Fruit fly (Drosophila melanogaster): ENCODE data around the gene Ube4A.
A peak's percentile ranks its signal among the peaks of the same experiment; 100 is the strongest.

Gene Ube4A

dm6 chr2L:6647103-6647711, 11.1 kb upstream of the Ube4A start (continued):
- TF ChIP-seq Ets97D (GFP tag; optimal IDR thresholded peaks at IDR 0.05) (peak; percentile 94), CG12155 (GFP tag; optimal IDR thresholded peaks at IDR 0.05) (peak; percentile 95), CG10147 (GFP tag; optimal IDR thresholded peaks at IDR 0.05) (peak; percentile 95), Fer1 (GFP tag; optimal IDR thresholded peaks at IDR 0.05) (peak; percentile 98), insv (GFP tag; optimal IDR thresholded peaks at IDR 0.05) (peak; percentile 66 to 78), ems (GFP tag; optimal IDR thresholded peaks at IDR 0.05) (peak; percentile 99), CG11247 (GFP tag; IDR thresholded peaks at IDR 0.05) (peak; percentile 92), CG7745 (tag; optimal IDR thresholded peaks at IDR 0.05) (peak; percentile 87), CG32772 (GFP tag; IDR thresholded peaks at IDR 0.05) (peak; percentile 97), kni (GFP tag; optimal IDR thresholded peaks at IDR 0.05) (peak; percentile 97), salm (tag; optimal IDR thresholded peaks at IDR 0.05) (peak; percentile 99), CG2116 (GFP tag; optimal IDR thresholded peaks at IDR 0.05) (peak; percentile 92), CG10654 (GFP tag; optimal IDR thresholded peaks at IDR 0.05) (peak; percentile 98), H2.0 (GFP tag; IDR thresholded peaks at IDR 0.05) (peak; percentile 97), CG17328 (GFP tag; IDR thresholded peaks at IDR 0.05) (peak; percentile 98), C15 (GFP tag; IDR thresholded peaks at IDR 0.05) (peak; percentile 95), CG18262 (tag; optimal IDR thresholded peaks at IDR 0.05) (peak; percentile 99), mirr (GFP tag; optimal IDR thresholded peaks at IDR 0.05) (peak; percentile 97), CG14965 (GFP tag; optimal IDR thresholded peaks at IDR 0.05; ENCODE audit: borderline replicate concordance) (peak; percentile 85), Dek (tag; optimal IDR thresholded peaks at IDR 0.05) (peak; percentile 96), cad (GFP tag; optimal IDR thresholded peaks at IDR 0.05) (no peak), CG30431 (GFP tag; optimal IDR thresholded peaks at IDR 0.05) (peak; percentile 98), da (GFP tag; optimal IDR thresholded peaks at IDR 0.05) (peak; percentile 97), dati (GFP tag; IDR thresholded peaks at IDR 0.05) (peak; percentile 91), btn (GFP tag; optimal IDR thresholded peaks at IDR 0.05) (peak; percentile 98), sna (GFP tag; IDR thresholded peaks at IDR 0.05; ENCODE audit: partially characterized antibody) (peak; percentile 59; the same call in 1 of the 2 replicates), CG11456 (GFP tag; IDR thresholded peaks at IDR 0.05) (peak; percentile 96), Fer3 (tag; optimal IDR thresholded peaks at IDR 0.05) (peak; percentile 97), so (GFP tag; IDR thresholded peaks at IDR 0.05) (peak; percentile 97), NFAT (GFP tag; IDR thresholded peaks at IDR 0.05) (peak; percentile 96), CG5953 (GFP tag; IDR thresholded peaks at IDR 0.05) (peak; percentile 98), ap (GFP tag; IDR thresholded peaks at IDR 0.05) (peak; percentile 97), D19B (GFP tag; optimal IDR thresholded peaks at IDR 0.05) (peak; percentile 90), CG8924 (tag; optimal IDR thresholded peaks at IDR 0.05) (peak; percentile 99), nerfin-1 (tag; optimal IDR thresholded peaks at IDR 0.05) (peak; percentile 97), CG30020 (tag; optimal IDR thresholded peaks at IDR 0.05) (peak; percentile 86), Drgx (GFP tag; IDR thresholded peaks at IDR 0.05) (peak; percentile 98), CG2678 (tag; optimal IDR thresholded peaks at IDR 0.05) (peak; percentile 99), pan (optimal IDR thresholded peaks at IDR 0.05) (no peak), pan (GFP tag; optimal IDR thresholded peaks at IDR 0.05 in 1 of 2, IDR thresholded peaks at IDR 0.05 in 1 of 2) (peak in 1 of 2 experiments; percentile 98), abd-A (tag; optimal IDR thresholded peaks at IDR 0.05) (peak; percentile 92), HmgZ (tag; optimal IDR thresholded peaks at IDR 0.05) (peak; percentile 99), dmrt11E (tag; optimal IDR thresholded peaks at IDR 0.05) (peak; percentile 97), sima (GFP tag; optimal IDR thresholded peaks at IDR 0.05) (peak; percentile 92), CG34376 (GFP tag; optimal IDR thresholded peaks at IDR 0.05) (peak; percentile 96), dmrt99B (tag; optimal IDR thresholded peaks at IDR 0.05) (peak; percentile 99), CG15514 (GFP tag; optimal IDR thresholded peaks at IDR 0.05) (peak; percentile 94), CG12391 (tag; optimal IDR thresholded peaks at IDR 0.05) (peak; percentile 99), gsb (GFP tag; IDR thresholded peaks at IDR 0.05) (peak; percentile 94), CG7963 (GFP tag; IDR thresholded peaks at IDR 0.05; ENCODE audit: partially characterized antibody) (peak; percentile 24; the same call in 1 of the 3 replicates)
